Worm (Caenorhabditis elegans): ENCODE data around the gene sel-15.

DNA sequence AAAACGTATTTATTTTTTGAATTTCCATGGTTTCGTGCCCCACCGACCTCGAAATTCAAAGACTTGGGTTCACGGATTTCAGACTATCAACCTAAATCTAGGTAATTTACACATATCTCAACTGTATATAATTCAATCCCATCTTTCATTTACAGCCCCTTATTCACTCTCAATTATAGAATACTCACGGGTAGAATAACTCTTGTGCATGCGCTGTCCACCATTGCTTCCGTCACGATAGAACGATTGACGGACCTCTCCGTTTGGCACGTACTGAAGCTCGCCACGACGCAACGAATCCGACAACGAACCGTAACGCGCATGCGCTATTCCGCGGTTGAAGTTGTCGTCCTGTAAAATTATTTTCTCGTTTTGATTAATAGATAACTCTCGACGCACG lies 32.4 kb upstream of the sel-15 start:
- TF ChIP-seq F13C5.2 (tag; optimal IDR thresholded peaks at IDR 0.05) (no peak), ama-1 (optimal IDR thresholded peaks at IDR 0.05) (no peak)

All from whole organism, early embryonic.